Fruit fly (Drosophila melanogaster): ENCODE measurements around the gene CG5888.

DNA sequence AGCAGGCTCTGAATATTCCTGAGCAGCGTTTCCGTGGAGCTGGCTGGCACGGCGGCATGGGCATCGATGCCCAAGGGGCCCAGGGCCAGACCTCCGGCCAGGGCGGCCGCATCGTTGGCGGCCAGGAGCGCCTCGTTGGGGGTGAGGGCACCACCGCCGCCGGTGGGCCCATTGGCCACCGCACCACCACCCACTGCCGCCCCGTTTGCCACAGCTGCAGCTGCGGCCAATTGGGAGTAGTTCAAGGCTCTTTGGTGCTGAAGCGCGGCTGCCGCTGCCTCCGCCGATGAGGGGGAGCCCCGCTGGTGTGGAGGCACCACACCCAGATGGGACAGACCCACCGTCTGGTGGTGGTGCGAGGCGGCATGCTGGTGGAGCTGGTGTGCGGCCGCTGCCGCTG is 23.9 kb upstream of the CG5888 start:
- no peak for TF ChIP-seq CG8478 (optimal IDR thresholded peaks at IDR 0.05)
- TF ChIP-seq CTCF (optimal IDR thresholded peaks at IDR 0.05): no peak
